Worm (Caenorhabditis elegans): ENCODE data around the gene ZC262.7.

- TF ChIP-seq sea-2 (GFP tag; IDR thresholded peaks at IDR 0.05): no peak
- TF ChIP-seq ztf-28 (GFP tag; IDR thresholded peaks at IDR 0.05): no peak
Measured at ce11 chrIII:8303440-8303839, 40.7 kb downstream of the ZC262.7 start.
